Worm (Caenorhabditis elegans) whole organism, midembryonic: Measurements from ENCODE around the gene Y46H3A.4.

ENCODE experiments used
- T22C8.4 ChIP-seq: fragments of 200-800 bp; sonication (Bioruptor generic); IDR thresholded peaks from 2 replicates; pipeline ENCODE4 v1.3.6; 2022; ENCODE audit warnings: missing genetic modification characterization, missing compliant biosample characterization
- flt-1 ChIP-seq: fragments of 200-800 bp; sonication (Bioruptor generic); IDR thresholded peaks from 2 replicates; pipeline ENCODE4 v1.3.6; 2022; ENCODE audit warnings: missing genetic modification characterization, missing compliant biosample characterization
- klf-2 ChIP-seq: fragments of 200-800 bp; sonication (Bioruptor generic); conservative IDR thresholded peaks from 2 replicates; pipeline ENCODE4 v1.3.6; 2022; ENCODE audit warnings: missing genetic modification reagents, missing genetic modification characterization, missing compliant biosample characterization
- med-1 ChIP-seq: sonication (generic microtip); optimal IDR thresholded peaks from 2 replicates; lab custom pipeline; 2017; ENCODE audit warnings: missing genetic modification characterization, mild to moderate bottlenecking, missing compliant biosample characterization, antibody characterized with exemption, missing genetic modification reagents; ENCODE audit not compliant: insufficient read depth
- ref-1 ChIP-seq: fragments of 200-800 bp; sonication (Bioruptor generic); conservative IDR thresholded peaks from 2 replicates; pipeline ENCODE4 v1.3.6; 2022; ENCODE audit warnings: missing genetic modification reagents, missing genetic modification characterization, missing compliant biosample characterization
- tab-1 ChIP-seq: fragments of 200-800 bp; sonication (Bioruptor generic); IDR thresholded peaks from 2 replicates; pipeline ENCODE4 v1.3.6; 2022; ENCODE audit warnings: missing genetic modification characterization, missing compliant biosample characterization
- ztf-23 ChIP-seq: fragments of 200-800 bp; sonication (Bioruptor generic); IDR thresholded peaks from 2 replicates; pipeline ENCODE4 v1.3.6; 2022; ENCODE audit warnings: missing genetic modification reagents, missing genetic modification characterization, missing compliant biosample characterization
- ztf-29 ChIP-seq: fragments of 200-800 bp; sonication (Bioruptor generic); IDR thresholded peaks from 2 replicates; pipeline ENCODE4 v1.3.6; 2022; ENCODE audit warnings: missing genetic modification reagents, missing genetic modification characterization, missing compliant biosample characterization

ce11 chrV:1807160-1807559 is 3.8 kb downstream of the Y46H3A.4 start, which contains the start of gene srt-42:
- no peak for TF ChIP-seq ref-1
- no peak for TF ChIP-seq flt-1 (GFP tag; lab: Robert Waterston, UW)
- no peak for TF ChIP-seq ztf-23 (GFP tag; lab: Robert Waterston, UW)
- no peak for TF ChIP-seq T22C8.4 (GFP tag; lab: Robert Waterston, UW)
- TF ChIP-seq klf-2 (GFP tag; lab: Robert Waterston, UW), result no peak
- TF ChIP-seq tab-1 (GFP tag; lab: Robert Waterston, UW), result no peak
- no peak for TF ChIP-seq ztf-29 (GFP tag; lab: Robert Waterston, UW)
- TF ChIP-seq med-1 (GFP tag; lab: Kevin White, UChicago), result no peak
